Worm (Caenorhabditis elegans): ENCODE results near the gene neg-1.

Gene neg-1

ce11 chrV:4374625-4375024 lies at the start of gene neg-1:
Gene neg-1 (minus strand): TSS chrV:4374874.
- TF ChIP-seq K09A11.1 (tag; optimal IDR thresholded peaks at IDR 0.05; ENCODE audit: insufficient read depth) = no peak
- no peak for TF ChIP-seq ceh-48 (tag; optimal IDR thresholded peaks at IDR 0.05)
- TF ChIP-seq dmd-4 (tag; optimal IDR thresholded peaks at IDR 0.05; ENCODE audit: borderline replicate concordance) = no peak
- no peak for TF ChIP-seq unc-42 (tag; optimal IDR thresholded peaks at IDR 0.05)

- TF ChIP-seq pax-1 (tag; optimal IDR thresholded peaks at IDR 0.05) (no peak), K09A11.1 (tag; optimal IDR thresholded peaks at IDR 0.05; ENCODE audit: insufficient read depth) (no peak), pag-3 (tag; optimal IDR thresholded peaks at IDR 0.05; ENCODE audit: borderline replicate concordance) (no peak), fkh-6 (tag; optimal IDR thresholded peaks at IDR 0.05) (no peak), lim-6 (tag; optimal IDR thresholded peaks at IDR 0.05) (no peak)
Observed at ce11 chrV:4423860-4424401, 49.3 kb upstream of the neg-1 start, which contains the start of the genes Y47D7A.9 and Y47D7A.19. Gene Y47D7A.9 (minus strand): TSS chrV:4423960. Gene Y47D7A.19 (plus strand): TSS chrV:4424351.

ce11 chrV:4423087-4423486 lies 48.4 kb upstream of the neg-1 start:
- no peak for TF ChIP-seq hlh-6 (tag; optimal IDR thresholded peaks at IDR 0.05)
- TF ChIP-seq T23F11.4 (GFP tag; optimal IDR thresholded peaks at IDR 0.05) = no peak
- TF ChIP-seq eyg-1 (tag; optimal IDR thresholded peaks at IDR 0.05) = no peak
- TF ChIP-seq nhr-11 (tag; optimal IDR thresholded peaks at IDR 0.05) = no peak
- TF ChIP-seq Y22D7AL.16 (tag; optimal IDR thresholded peaks at IDR 0.05) = no peak
- TF ChIP-seq dve-1 (tag; optimal IDR thresholded peaks at IDR 0.05) = no peak
- TF ChIP-seq unc-3 (GFP tag; conservative IDR thresholded peaks at IDR 0.05) = no peak
- no peak for TF ChIP-seq unc-3 (tag; optimal IDR thresholded peaks at IDR 0.05)
- no peak for TF ChIP-seq ceh-45 (GFP tag; IDR thresholded peaks at IDR 0.05)
- no peak for TF ChIP-seq dmd-4 (tag; optimal IDR thresholded peaks at IDR 0.05; ENCODE audit: borderline replicate concordance)
- no peak for TF ChIP-seq lim-6 (tag; optimal IDR thresholded peaks at IDR 0.05)
- TF ChIP-seq fkh-6 (tag; optimal IDR thresholded peaks at IDR 0.05) = no peak

- no peak for TF ChIP-seq pros-1 (tag; optimal IDR thresholded peaks at IDR 0.05)
- TF ChIP-seq fax-1 (tag; optimal IDR thresholded peaks at IDR 0.05) = no peak
- TF ChIP-seq rnt-1 (tag; optimal IDR thresholded peaks at IDR 0.05) = no peak
- no peak for TF ChIP-seq fkh-6 (tag; optimal IDR thresholded peaks at IDR 0.05)
- no peak for TF ChIP-seq tbx-7 (tag; optimal IDR thresholded peaks at IDR 0.05)
- no peak for TF ChIP-seq syd-9 (tag; optimal IDR thresholded peaks at IDR 0.05)
- no peak for TF ChIP-seq pha-2 (tag; optimal IDR thresholded peaks at IDR 0.05)
- TF ChIP-seq sox-4 (tag; optimal IDR thresholded peaks at IDR 0.05) = no peak
- no peak for TF ChIP-seq hlh-6 (tag; optimal IDR thresholded peaks at IDR 0.05)
- no peak for TF ChIP-seq ceh-34 (tag; optimal IDR thresholded peaks at IDR 0.05)
- TF ChIP-seq ceh-9 (tag; optimal IDR thresholded peaks at IDR 0.05) = no peak
- no peak for TF ChIP-seq C38D4.7 (GFP tag; optimal IDR thresholded peaks at IDR 0.05)
Observed at ce11 chrV:4422127-4422526, 47.5 kb upstream of the neg-1 start, which contains the start of gene skr-7. Gene skr-7 (plus strand): TSS chrV:4422427.

ce11 chrV:4421475-4421874 lies 46.8 kb upstream of the neg-1 start, which contains the start of gene skr-14:
Gene skr-14 (minus strand): TSS chrV:4421575.
- TF ChIP-seq gmeb-2 (tag; optimal IDR thresholded peaks at IDR 0.05) = no peak

ce11 chrV:4419767-4420322 lies 45.2 kb upstream of the neg-1 start, which contains the start of the genes Y47D7A.7 and Y47D7A.2:
Gene Y47D7A.7 (minus strand): TSS chrV:4419867.
Gene Y47D7A.2 (plus strand): TSS chrV:4420272.
- TF ChIP-seq unc-86 (tag; optimal IDR thresholded peaks at IDR 0.05) (no peak), K02D7.2 (tag; optimal IDR thresholded peaks at IDR 0.05) (no peak), madf-2 (tag; optimal IDR thresholded peaks at IDR 0.05) (no peak), pag-3 (tag; optimal IDR thresholded peaks at IDR 0.05; ENCODE audit: borderline replicate concordance) (no peak), lin-11 (tag; optimal IDR thresholded peaks at IDR 0.05) (no peak), hlh-15 (tag; optimal IDR thresholded peaks at IDR 0.05) (no peak), ceh-18 (tag; optimal IDR thresholded peaks at IDR 0.05) (no peak), zip-5 (tag; optimal IDR thresholded peaks at IDR 0.05) (no peak), lim-6 (tag; optimal IDR thresholded peaks at IDR 0.05) (no peak), mec-3 (tag; optimal IDR thresholded peaks at IDR 0.05; ENCODE audit: borderline replicate concordance) (no peak), ceh-2 (tag; optimal IDR thresholded peaks at IDR 0.05) (no peak), dve-1 (tag; optimal IDR thresholded peaks at IDR 0.05) (no peak), ama-1 (optimal IDR thresholded peaks at IDR 0.05) (no peak)

All from whole organism, late embryonic.